Worm (Caenorhabditis elegans): ENCODE results near the gene grd-5.

DNA sequence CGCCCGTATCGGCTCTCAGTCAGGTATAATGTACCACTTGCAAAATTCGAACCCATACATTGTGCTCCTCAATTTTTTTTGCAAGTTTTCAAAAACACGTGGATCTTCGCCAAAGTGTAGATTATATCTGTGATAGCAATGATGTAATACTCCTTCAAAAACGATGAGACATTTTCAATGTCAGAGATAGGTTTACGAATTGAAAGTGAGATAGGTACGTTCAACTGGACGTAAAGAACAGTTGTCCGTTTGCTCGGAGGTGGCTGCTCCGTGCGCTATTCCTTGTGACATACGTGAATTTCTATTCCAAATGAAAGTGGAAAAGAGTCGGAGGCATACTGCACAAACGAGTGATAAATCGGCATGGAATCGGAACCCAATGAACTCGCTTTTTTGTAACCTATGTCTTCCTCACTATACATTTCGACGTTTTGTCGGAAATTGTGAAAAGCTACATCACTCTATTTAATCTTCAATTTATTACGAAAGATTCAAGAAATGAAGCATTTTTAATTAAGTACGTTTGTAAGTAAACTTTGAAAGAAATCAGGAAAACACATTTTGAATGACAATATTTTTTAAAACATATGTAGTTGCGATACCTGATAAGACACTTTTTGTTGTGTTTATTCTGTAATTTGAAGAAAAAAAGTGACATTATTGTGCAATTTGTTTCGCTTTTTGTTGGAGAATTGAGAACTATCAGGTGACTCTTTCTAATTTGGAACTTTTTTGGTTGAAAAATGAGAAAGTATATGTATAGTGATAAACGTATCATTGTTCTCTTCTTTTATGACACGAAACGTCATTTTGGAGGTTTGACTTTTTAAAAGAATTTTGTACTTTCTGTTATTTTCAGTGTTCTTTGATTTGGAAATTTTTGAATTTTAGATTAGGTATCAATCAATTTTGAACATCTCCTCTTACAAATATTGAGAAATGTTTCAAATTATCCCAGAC is 35.9 kb downstream of the grd-5 start:
- no peak for TF ChIP-seq fkh-10 (GFP tag; optimal IDR thresholded peaks at IDR 0.05)
- TF ChIP-seq zip-5 (tag; optimal IDR thresholded peaks at IDR 0.05) = no peak
- no peak for TF ChIP-seq lim-6 (tag; optimal IDR thresholded peaks at IDR 0.05)
- TF ChIP-seq nhr-11 (tag; optimal IDR thresholded peaks at IDR 0.05) = no peak
